Worm (Caenorhabditis elegans): ENCODE measurements around the gene Y66D12A.19.

DNA sequence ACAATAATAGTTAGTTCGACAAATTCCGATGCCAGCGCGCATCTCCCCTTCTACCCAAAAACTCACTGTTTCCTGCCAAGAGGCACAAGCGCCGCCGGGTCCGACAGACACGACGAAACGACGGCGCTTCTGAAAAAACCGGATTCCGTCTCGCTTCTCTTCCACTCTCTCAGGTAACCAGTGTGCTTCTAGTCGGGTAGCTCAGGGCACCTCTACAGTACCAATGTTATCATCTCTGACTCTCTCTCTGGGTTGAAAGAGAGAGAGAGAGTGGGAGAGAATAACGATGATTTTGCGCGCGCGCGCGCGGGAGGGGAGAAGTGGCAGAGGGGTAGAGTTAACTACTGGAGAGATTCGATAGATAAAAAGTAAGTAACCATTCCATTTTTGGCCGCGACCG lies 48.0 kb downstream of the Y66D12A.19 start:
- TF ChIP-seq unc-39 (tag; optimal IDR thresholded peaks at IDR 0.05) (no peak), skn-1 (tag; optimal IDR thresholded peaks at IDR 0.05) (no peak), ztf-1 (GFP tag; conservative IDR thresholded peaks at IDR 0.05) (no peak), ztf-11 (tag; optimal IDR thresholded peaks at IDR 0.05) (no peak), mdl-1 (tag; optimal IDR thresholded peaks at IDR 0.05) (no peak), ceh-82 (tag; optimal IDR thresholded peaks at IDR 0.05) (no peak), C34F6.9 (tag; optimal IDR thresholded peaks at IDR 0.05) (no peak), F13H6.1 (tag; optimal IDR thresholded peaks at IDR 0.05) (peak; percentile 46), lsy-2 (tag; optimal IDR thresholded peaks at IDR 0.05) (no peak), fos-1 (tag; optimal IDR thresholded peaks at IDR 0.05) (no peak), ZK546.5 (tag; optimal IDR thresholded peaks at IDR 0.05) (no peak), unc-62 (GFP tag; optimal IDR thresholded peaks at IDR 0.05) (no peak), blmp-1 (tag; optimal IDR thresholded peaks at IDR 0.05; ENCODE audit: insufficient read depth) (no peak)

Data from whole organism, L2 larva.